Worm (Caenorhabditis elegans) whole organism, young adult: ENCODE measurements around the gene C09B8.3.

ENCODE experiments used
- F39B2.1 ChIP-seq: fragments of 200-800 bp; sonication (Bioruptor generic); IDR thresholded peaks from 2 replicates; pipeline ENCODE4 v1.3.6; 2022; ENCODE audit warnings: missing genetic modification reagents, missing genetic modification characterization, missing compliant biosample characterization
- nfya-1 ChIP-seq: sonication (generic microtip); optimal IDR thresholded peaks from 2 replicates; lab custom pipeline; 2017; ENCODE audit warnings: antibody characterized with exemption, missing compliant biosample characterization, missing genetic modification characterization, borderline replicate concordance; ENCODE audit not compliant: insufficient read depth

DNA sequence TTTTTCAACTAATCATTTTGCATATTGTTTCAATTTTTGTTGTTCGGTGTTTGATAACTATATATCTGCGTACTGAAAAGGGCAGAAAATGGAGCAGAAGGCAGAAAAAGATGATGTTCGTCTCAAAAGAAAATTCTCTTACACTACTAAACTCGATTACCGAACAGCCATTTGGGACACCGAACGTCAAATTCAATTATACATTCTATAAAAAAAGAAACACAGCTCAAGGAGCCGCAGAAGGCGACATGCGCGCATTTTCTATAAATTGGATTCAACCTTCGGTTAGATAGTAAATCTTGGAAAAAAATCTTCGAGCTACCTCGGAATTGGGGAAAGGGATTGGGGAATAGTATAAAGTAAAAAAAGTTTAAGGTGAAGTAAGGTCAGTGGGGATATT lies 27.2 kb downstream of the C09B8.3 start:
- TF ChIP-seq F39B2.1 (GFP tag; lab: Robert Waterston, UW): no peak
- TF ChIP-seq nfya-1 (tag; lab: Kevin White, UChicago): no peak
